Fruit fly (Drosophila melanogaster): Measurements from ENCODE around the gene sesB.

The sesB gene

dm6 chrX:10750676-10751075, 36.1 kb downstream of the sesB start:
- TF ChIP-seq Eip78C (GFP tag) (peak; percentile 54), fkh (GFP tag; optimal IDR thresholded peaks at IDR 0.05) (no peak)

- TF ChIP-seq fkh (GFP tag; optimal IDR thresholded peaks at IDR 0.05), result peak; percentile 1
- no peak for TF ChIP-seq Ets21C (GFP tag; optimal IDR thresholded peaks at IDR 0.05)
- peak; percentile 76 for TF ChIP-seq svp (GFP tag)
- no peak for TF ChIP-seq Lpt (GFP tag; optimal IDR thresholded peaks at IDR 0.05)
- no peak for TF ChIP-seq CG10631 (GFP tag; optimal IDR thresholded peaks at IDR 0.05)
Measured at dm6 chrX:10748647-10749046, 38.1 kb downstream of the sesB start.

dm6 chrX:10745590-10745953, 41.2 kb downstream of the sesB start:
- peak; percentile 75 for TF ChIP-seq svp (GFP tag)
- no peak for TF ChIP-seq Sox102F (GFP tag; optimal IDR thresholded peaks at IDR 0.05)

dm6 chrX:10744773-10745589, 41.8 kb downstream of the sesB start, which contains the start of gene stx:
Gene stx, minus strand, starts transcription at chrX:10744943.
- no peak for TF ChIP-seq Smox (GFP tag; optimal IDR thresholded peaks at IDR 0.05)
- peak; percentile 30 for TF ChIP-seq Sox14 (GFP tag; optimal IDR thresholded peaks at IDR 0.05)
- no peak for TF ChIP-seq CG32006 (GFP tag; optimal IDR thresholded peaks at IDR 0.05)
- no peak for TF ChIP-seq acj6 (GFP tag; optimal IDR thresholded peaks at IDR 0.05)
- no peak for TF ChIP-seq Lpt (GFP tag; optimal IDR thresholded peaks at IDR 0.05)
- no peak for TF ChIP-seq Ets96B (tag; optimal IDR thresholded peaks at IDR 0.05)
- no peak for TF ChIP-seq achi (GFP tag; optimal IDR thresholded peaks at IDR 0.05)
- no peak for TF ChIP-seq Ets21C (GFP tag; optimal IDR thresholded peaks at IDR 0.05)
- peak; percentile 36 for TF ChIP-seq Eip78C (GFP tag)
- peak; percentile 31 for TF ChIP-seq CG16779 (tag; optimal IDR thresholded peaks at IDR 0.05)
- TF ChIP-seq esn (GFP tag; optimal IDR thresholded peaks at IDR 0.05), result peak; percentile 28
- peak; percentile 45; the same call in 1 of the 2 replicates for TF ChIP-seq CG15336 (GFP tag; IDR thresholded peaks at IDR 0.05)
- TF ChIP-seq CG1621 (tag; optimal IDR thresholded peaks at IDR 0.05), result peak; percentile 14
- TF ChIP-seq CG31627 (GFP tag; optimal IDR thresholded peaks at IDR 0.05), result no peak
- peak; percentile 72 for TF ChIP-seq vri (GFP tag; optimal IDR thresholded peaks at IDR 0.05)
- peak; percentile 55 for TF ChIP-seq CG6163 (GFP tag; IDR thresholded peaks at IDR 0.05)
- TF ChIP-seq fkh (GFP tag; optimal IDR thresholded peaks at IDR 0.05), result peak; percentile 3
- peak; percentile 65 for TF ChIP-seq CG6854 (GFP tag; optimal IDR thresholded peaks at IDR 0.05)
- TF ChIP-seq Sox102F (GFP tag; optimal IDR thresholded peaks at IDR 0.05), result no peak
- no peak for TF ChIP-seq CG11902 (GFP tag; optimal IDR thresholded peaks at IDR 0.05)
- TF ChIP-seq svp (GFP tag), result peak; percentile 95
- no peak for TF ChIP-seq Hr4 (GFP tag; optimal IDR thresholded peaks at IDR 0.05)
- TF ChIP-seq eg (GFP tag; IDR thresholded peaks at IDR 0.05), result peak; percentile 65; the same call in 2 of the 3 replicates
- TF ChIP-seq CG11762 (GFP tag; optimal IDR thresholded peaks at IDR 0.05; ENCODE audit: insufficient read depth), result no peak
- no peak for TF ChIP-seq OdsH (GFP tag; optimal IDR thresholded peaks at IDR 0.05)
- peak; percentile 37 for TF ChIP-seq CG9139 (GFP tag; optimal IDR thresholded peaks at IDR 0.05)
- no peak for TF ChIP-seq CG11294 (GFP tag; IDR thresholded peaks at IDR 0.05)
- 0 out of 3 replicates have a peak, but pooled peaks have one; percentile 13 for TF ChIP-seq CG8119 (GFP tag; IDR thresholded peaks at IDR 0.05)
- TF ChIP-seq CG4318 (GFP tag; optimal IDR thresholded peaks at IDR 0.05), result no peak
- no peak for TF ChIP-seq fd59A (GFP tag; optimal IDR thresholded peaks at IDR 0.05)
- no peak for TF ChIP-seq Hr38 (GFP tag; optimal IDR thresholded peaks at IDR 0.05)
- peak in 1 of 2 experiments; percentile 31 for TF ChIP-seq ss (GFP tag; optimal IDR thresholded peaks at IDR 0.05)
- TF ChIP-seq dac (GFP tag; optimal IDR thresholded peaks at IDR 0.05), result no peak
- TF ChIP-seq CG3919 (GFP tag; optimal IDR thresholded peaks at IDR 0.05), result peak; percentile 52
- TF ChIP-seq Eip93F (GFP tag; optimal IDR thresholded peaks at IDR 0.05), result no peak
- TF ChIP-seq Met (GFP tag; optimal IDR thresholded peaks at IDR 0.05), result no peak
- TF ChIP-seq CG7368 (GFP tag; optimal IDR thresholded peaks at IDR 0.05), result peak; percentile 5
- TF ChIP-seq CG6792 (GFP tag; optimal IDR thresholded peaks at IDR 0.05), result no peak
- TF ChIP-seq CG10631 (GFP tag; optimal IDR thresholded peaks at IDR 0.05), result no peak
- no peak for TF ChIP-seq pdm3 (GFP tag; optimal IDR thresholded peaks at IDR 0.05)
- TF ChIP-seq CG6808 (GFP tag; optimal IDR thresholded peaks at IDR 0.05), result no peak
- no peak for TF ChIP-seq Sox15 (GFP tag; optimal IDR thresholded peaks at IDR 0.05)
